Worm (Caenorhabditis elegans) whole organism, late embryonic: ENCODE data around the gene nhr-3.

Experiments used
- C08G9.2 ChIP-seq: sonication (generic microtip); optimal IDR thresholded peaks from 2 replicates; lab custom pipeline; 2016; ENCODE audit warnings: mild to moderate bottlenecking, missing genetic modification characterization, moderate library complexity, missing compliant biosample characterization
- C38D4.7 ChIP-seq: fragments of 200-800 bp; sonication (Bioruptor generic); optimal IDR thresholded peaks from 2 replicates; lab custom pipeline; 2018; ENCODE audit warnings: mild to moderate bottlenecking, missing genetic modification characterization, moderate library complexity, missing compliant biosample characterization
- F13H6.1 ChIP-seq: sonication (generic microtip); optimal IDR thresholded peaks from 2 replicates; lab custom pipeline; 2016; ENCODE audit warnings: missing genetic modification characterization, missing compliant biosample characterization
- K02D7.2 ChIP-seq: sonication (generic microtip); optimal IDR thresholded peaks from 2 replicates; lab custom pipeline; 2017; ENCODE audit warnings: mild to moderate bottlenecking, missing genetic modification characterization, missing compliant biosample characterization
- K09A11.1 ChIP-seq: sonication (generic microtip); optimal IDR thresholded peaks from 2 replicates; lab custom pipeline; 2017; ENCODE audit warnings: antibody characterized with exemption, mild to moderate bottlenecking, missing genetic modification characterization, missing compliant biosample characterization; ENCODE audit not compliant: insufficient read depth
- T23F11.4 ChIP-seq: fragments of 200-800 bp; sonication (Bioruptor generic); optimal IDR thresholded peaks from 2 replicates; lab custom pipeline; 2018; ENCODE audit warnings: mild to moderate bottlenecking, missing genetic modification characterization, missing compliant biosample characterization
- Y22D7AL.16 ChIP-seq: sonication (generic microtip); optimal IDR thresholded peaks from 2 replicates; lab custom pipeline; 2016; ENCODE audit warnings: missing genetic modification characterization, missing compliant biosample characterization
- ahr-1 ChIP-seq: sonication (generic microtip); optimal IDR thresholded peaks from 2 replicates; lab custom pipeline; 2016; ENCODE audit warnings: missing genetic modification characterization, missing compliant biosample characterization
- ama-1 ChIP-seq: fragments of 150-350 bp; optimal IDR thresholded peaks from 2 replicates; lab custom pipeline; 2014
- ceh-19 ChIP-seq: fragments of 200-800 bp; sonication (Bioruptor generic); optimal IDR thresholded peaks from 2 replicates; lab custom pipeline; 2018; ENCODE audit warnings: mild to moderate bottlenecking, missing genetic modification characterization, missing compliant biosample characterization
- ceh-24 ChIP-seq: sonication (generic microtip); optimal IDR thresholded peaks from 2 replicates; lab custom pipeline; 2016; ENCODE audit warnings: mild to moderate bottlenecking, missing genetic modification characterization, missing compliant biosample characterization
- ceh-31 ChIP-seq: sonication (generic microtip); optimal IDR thresholded peaks from 2 replicates; lab custom pipeline; 2016; ENCODE audit warnings: missing genetic modification characterization, missing compliant biosample characterization
- ceh-45 ChIP-seq: fragments of 200-800 bp; sonication (Bioruptor generic); IDR thresholded peaks from 2 replicates; pipeline ENCODE4 v1.3.6; 2022; ENCODE audit warnings: missing genetic modification reagents, missing genetic modification characterization, missing compliant biosample characterization
- ceh-48 ChIP-seq: sonication (generic microtip); optimal IDR thresholded peaks from 2 replicates; lab custom pipeline; 2016; ENCODE audit warnings: missing genetic modification characterization, inconsistent platforms, missing compliant biosample characterization
- dve-1 ChIP-seq: sonication (generic microtip); optimal IDR thresholded peaks from 2 replicates; lab custom pipeline; 2017; ENCODE audit warnings: antibody characterized with exemption, mild to moderate bottlenecking, missing genetic modification characterization, missing compliant biosample characterization
- elt-2 ChIP-seq: sonication (generic microtip); optimal IDR thresholded peaks from 2 replicates; lab custom pipeline; 2016; ENCODE audit warnings: missing genetic modification reagents, missing genetic modification characterization, missing compliant biosample characterization
- ets-4 ChIP-seq: sonication (generic microtip); optimal IDR thresholded peaks from 2 replicates; lab custom pipeline; 2016; ENCODE audit warnings: missing genetic modification characterization, missing compliant biosample characterization
- eyg-1 ChIP-seq: sonication (generic microtip); optimal IDR thresholded peaks from 2 replicates; lab custom pipeline; 2016; ENCODE audit warnings: missing genotype, missing genetic modification characterization, missing compliant biosample characterization
- fkh-6 ChIP-seq: sonication (generic microtip); optimal IDR thresholded peaks from 2 replicates; lab custom pipeline; 2016; ENCODE audit warnings: missing genetic modification characterization, missing compliant biosample characterization
- hlh-13 ChIP-seq: fragments of 200-800 bp; sonication (Bioruptor generic); optimal IDR thresholded peaks from 2 replicates; lab custom pipeline; 2018; ENCODE audit warnings: mild to moderate bottlenecking, missing genetic modification characterization, missing compliant biosample characterization
- hlh-30 ChIP-seq: sonication (generic microtip); optimal IDR thresholded peaks from 2 replicates; lab custom pipeline; 2017; ENCODE audit warnings: antibody characterized with exemption, missing genetic modification characterization, missing compliant biosample characterization; ENCODE audit not compliant: insufficient read depth
- lim-6 ChIP-seq: sonication (generic microtip); optimal IDR thresholded peaks from 2 replicates; lab custom pipeline; 2016; ENCODE audit warnings: missing genetic modification characterization, missing compliant biosample characterization
- lin-11 ChIP-seq: fragments of 200-800 bp; sonication (Bioruptor generic); optimal IDR thresholded peaks from 2 replicates; lab custom pipeline; 2018; ENCODE audit warnings: mild to moderate bottlenecking, missing genetic modification characterization, missing compliant biosample characterization
- nhr-11 ChIP-seq: fragments of 150-350 bp; optimal IDR thresholded peaks from 2 replicates; lab custom pipeline; 2014; ENCODE audit warnings: missing biosample characterization, missing genetic modification characterization
- npax-4 ChIP-seq: sonication (generic microtip); optimal IDR thresholded peaks from 2 replicates; lab custom pipeline; 2016; ENCODE audit warnings: missing genetic modification characterization, missing compliant biosample characterization
- pag-3 ChIP-seq: sonication (generic microtip); optimal IDR thresholded peaks from 2 replicates; lab custom pipeline; 2016; ENCODE audit warnings: missing compliant biosample characterization, missing genetic modification characterization, borderline replicate concordance
- pat-9 ChIP-seq: fragments of 200-800 bp; sonication (Bioruptor generic); optimal IDR thresholded peaks from 2 replicates; lab custom pipeline; 2018; ENCODE audit warnings: mild to moderate bottlenecking, missing genetic modification characterization, moderate library complexity, missing compliant biosample characterization
- pax-1 ChIP-seq: fragments of 150-350 bp; optimal IDR thresholded peaks from 2 replicates; lab custom pipeline; 2014; ENCODE audit warnings: missing biosample characterization, missing genetic modification characterization
- pha-2 ChIP-seq: sonication (generic microtip); optimal IDR thresholded peaks from 2 replicates; lab custom pipeline; 2017; ENCODE audit warnings: mild to moderate bottlenecking, missing genetic modification characterization, missing compliant biosample characterization
- pqm-1 ChIP-seq: sonication (generic microtip); optimal IDR thresholded peaks from 2 replicates; lab custom pipeline; 2016; ENCODE audit warnings: missing genetic modification characterization, missing compliant biosample characterization
- pros-1 ChIP-seq: fragments of 150-350 bp; optimal IDR thresholded peaks from 2 replicates; lab custom pipeline; 2014; ENCODE audit warnings: missing biosample characterization, missing genetic modification reagents, missing genetic modification characterization
- sdc-2 ChIP-seq: sonication (generic microtip); optimal IDR thresholded peaks from 2 replicates; lab custom pipeline; 2016; ENCODE audit warnings: missing genotype, missing genetic modification characterization, missing compliant biosample characterization
- sox-2 ChIP-seq: fragments of 200-800 bp; sonication (Bioruptor generic); IDR thresholded peaks from 2 replicates; pipeline ENCODE4 v1.3.6; 2022; ENCODE audit warnings: missing genetic modification reagents, missing genetic modification characterization, missing compliant biosample characterization
- sox-4 ChIP-seq: sonication (generic microtip); optimal IDR thresholded peaks from 2 replicates; lab custom pipeline; 2017; ENCODE audit warnings: mild to moderate bottlenecking, missing genetic modification characterization, inconsistent platforms, missing compliant biosample characterization
- syd-9 ChIP-seq: sonication (generic microtip); optimal IDR thresholded peaks from 2 replicates; lab custom pipeline; 2016; ENCODE audit warnings: mild to moderate bottlenecking, missing genetic modification characterization, moderate library complexity, missing compliant biosample characterization
- ttx-3 ChIP-seq: sonication (generic microtip); optimal IDR thresholded peaks from 2 replicates; lab custom pipeline; 2016; ENCODE audit warnings: missing genetic modification reagents, missing genetic modification characterization, missing compliant biosample characterization
- unc-42 ChIP-seq: sonication (generic microtip); optimal IDR thresholded peaks from 2 replicates; lab custom pipeline; 2016; ENCODE audit warnings: missing genotype, missing genetic modification characterization, missing compliant biosample characterization
- unc-86 ChIP-seq: sonication (generic microtip); optimal IDR thresholded peaks from 2 replicates; lab custom pipeline; 2016; ENCODE audit warnings: missing genetic modification characterization, missing compliant biosample characterization

Gene nhr-3

DNA sequence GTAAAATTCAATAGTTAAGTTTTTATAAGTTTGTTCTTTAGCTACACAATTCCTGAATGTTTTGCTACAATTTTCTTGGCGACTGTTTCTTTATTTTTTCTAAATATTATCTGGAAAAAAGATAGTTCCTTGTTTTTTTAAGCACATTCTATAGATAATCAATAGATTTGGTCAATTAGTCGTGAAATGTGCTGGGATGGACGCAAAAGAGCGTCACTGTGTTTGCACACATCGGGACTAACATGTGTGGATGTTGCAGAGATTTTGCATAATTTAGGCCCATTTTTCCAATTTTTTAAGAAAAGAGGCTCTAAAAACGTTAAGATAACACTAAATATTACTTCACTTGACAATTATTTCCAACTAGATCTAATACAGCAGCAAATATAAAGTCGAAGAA is 44.8 kb upstream of the nhr-3 start:
- TF ChIP-seq ahr-1 (tag; lab: Kevin White, UChicago) (no peak), ttx-3 (peak; percentile 32), unc-42 (tag; lab: Kevin White, UChicago) (peak; percentile 77), sdc-2 (tag; lab: Kevin White, UChicago) (peak; percentile 24), ceh-48 (tag; lab: Kevin White, UChicago) (peak; percentile 95)

DNA sequence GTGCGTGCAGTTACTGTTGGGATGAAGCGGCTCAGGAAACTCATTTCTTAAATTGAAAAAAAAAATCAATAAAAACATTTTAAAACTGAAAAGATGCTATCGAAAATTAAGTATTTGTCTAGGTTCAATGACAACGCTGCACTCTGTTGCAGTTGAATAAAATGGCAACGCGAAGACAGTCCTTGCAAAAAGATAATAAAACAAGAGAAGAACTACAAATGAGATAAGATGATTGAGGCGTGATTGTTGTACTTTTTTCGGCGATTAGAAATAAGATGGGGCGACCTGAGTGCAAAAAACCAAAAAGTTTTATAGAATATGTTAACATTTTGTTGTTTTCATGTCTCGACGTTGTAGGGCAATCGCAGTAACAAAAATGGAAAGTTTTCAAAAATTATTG is 43.3 kb upstream of the nhr-3 start, which contains the start of gene gcsh-1:
Gene gcsh-1, minus strand, starts transcription at position 46 of the 400 bp plus-strand sequence.
- no peak for TF ChIP-seq unc-86
- no peak for TF ChIP-seq K02D7.2 (tag; lab: Kevin White, UChicago)
- peak; percentile 53 for TF ChIP-seq elt-2

DNA sequence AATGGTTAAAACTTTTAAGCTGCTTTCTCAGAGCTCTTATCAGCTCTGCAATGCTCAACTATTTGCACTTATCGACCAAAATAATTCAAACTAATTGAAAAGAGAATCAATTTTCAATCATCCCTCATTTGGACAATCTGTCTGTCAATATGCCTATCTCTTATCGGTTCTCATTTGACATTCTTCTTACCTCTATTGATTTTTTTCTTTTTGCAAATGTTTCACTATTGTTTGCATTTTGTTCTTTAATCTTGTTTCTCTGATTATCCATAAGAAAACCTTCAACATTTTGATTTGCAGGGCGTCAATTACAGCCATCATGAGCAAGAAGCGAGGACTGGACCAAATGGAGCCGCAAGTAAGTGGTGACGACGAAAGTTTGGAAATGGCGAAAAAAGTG is 41.7 kb upstream of the nhr-3 start, which contains the start of gene D1025.10:
Gene D1025.10, plus strand, starts transcription at position 301 of the 400 bp plus-strand sequence.
- no peak for TF ChIP-seq hlh-30 (tag; lab: Kevin White, UChicago)
- no peak for TF ChIP-seq ceh-19 (GFP tag; lab: Kevin White, UChicago)
- TF ChIP-seq lim-6: no peak
- no peak for TF ChIP-seq npax-4 (tag; lab: Kevin White, UChicago)
- no peak for TF ChIP-seq lin-11 (tag; lab: Kevin White, UChicago)
- no peak for TF ChIP-seq C38D4.7 (GFP tag; lab: Kevin White, UChicago)
- no peak for TF ChIP-seq sox-2 (GFP tag; lab: Robert Waterston, UW)
- no peak for TF ChIP-seq elt-2
- no peak for TF ChIP-seq fkh-6 (tag; lab: Kevin White, UChicago)
- TF ChIP-seq ceh-24 (tag; lab: Kevin White, UChicago): no peak
- TF ChIP-seq sdc-2 (tag; lab: Kevin White, UChicago): no peak
- TF ChIP-seq pqm-1 (tag; lab: Kevin White, UChicago): no peak
- TF ChIP-seq ceh-31: no peak
- no peak for TF ChIP-seq syd-9 (tag; lab: Kevin White, UChicago)
- TF ChIP-seq ceh-45 (GFP tag; lab: Robert Waterston, UW): no peak
- TF ChIP-seq eyg-1 (tag; lab: Kevin White, UChicago): no peak
- TF ChIP-seq pag-3 (tag; lab: Kevin White, UChicago): no peak
- no peak for TF ChIP-seq K02D7.2 (tag; lab: Kevin White, UChicago)

DNA sequence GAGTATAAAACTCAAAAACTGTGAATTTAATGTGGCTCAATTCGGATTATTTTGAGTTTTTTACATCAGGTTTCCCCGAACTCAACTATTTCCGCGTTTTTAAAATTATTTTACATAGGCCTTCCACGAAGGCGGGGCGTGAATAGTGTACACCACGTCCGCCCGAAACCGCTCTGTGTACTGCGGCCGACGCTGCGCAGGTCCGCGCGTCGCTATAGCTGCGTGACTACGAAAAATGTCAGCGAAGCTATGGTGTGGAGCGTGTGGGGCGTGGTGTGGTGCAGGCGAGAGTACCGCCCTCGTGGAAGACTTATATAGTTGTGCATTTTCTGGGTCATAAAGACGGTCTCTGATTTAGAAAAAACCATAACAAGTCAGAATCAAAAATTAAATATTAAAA is 40.5 kb upstream of the nhr-3 start:
- TF ChIP-seq C08G9.2 (tag; lab: Kevin White, UChicago): no peak
- no peak for TF ChIP-seq pat-9
- TF ChIP-seq lim-6: no peak
- no peak for TF ChIP-seq ttx-3
- no peak for TF ChIP-seq T23F11.4 (GFP tag; lab: Kevin White, UChicago)
- TF ChIP-seq ceh-45 (GFP tag; lab: Robert Waterston, UW): no peak
- TF ChIP-seq nhr-11: no peak
- no peak for TF ChIP-seq eyg-1 (tag; lab: Kevin White, UChicago)

DNA sequence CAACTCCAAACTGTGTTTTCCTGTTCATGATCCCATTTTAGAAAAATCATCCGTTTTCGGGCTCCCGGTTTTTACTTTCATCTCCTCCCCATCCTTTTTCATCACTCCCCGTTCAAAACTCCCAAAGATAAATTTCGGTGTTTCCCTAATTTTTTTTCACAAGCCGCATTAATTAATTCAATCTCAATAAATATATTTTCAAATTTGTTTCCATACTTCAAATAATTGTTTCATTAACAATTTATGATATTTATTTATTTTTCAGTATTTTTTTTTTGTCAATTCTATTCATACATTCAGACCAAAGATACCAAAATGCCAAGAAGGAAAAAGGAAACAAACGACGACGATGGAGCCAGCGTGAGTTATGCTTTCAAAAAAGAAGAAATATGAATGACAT is 37.8 kb upstream of the nhr-3 start, which contains the start of gene D1025.1:
Gene D1025.1, plus strand, starts transcription at position 301 of the 400 bp plus-strand sequence.
- no peak for TF ChIP-seq pros-1 (tag; lab: Kevin White, UChicago)
- no peak for TF ChIP-seq dve-1 (tag; lab: Kevin White, UChicago)
- TF ChIP-seq syd-9 (tag; lab: Kevin White, UChicago): no peak
- no peak for TF ChIP-seq fkh-6 (tag; lab: Kevin White, UChicago)
- TF ChIP-seq ama-1 (lab: Kevin White, UChicago): no peak
- TF ChIP-seq ceh-45 (GFP tag; lab: Robert Waterston, UW): no peak
- TF ChIP-seq hlh-13 (GFP tag; lab: Kevin White, UChicago): no peak
- TF ChIP-seq ttx-3: no peak

DNA sequence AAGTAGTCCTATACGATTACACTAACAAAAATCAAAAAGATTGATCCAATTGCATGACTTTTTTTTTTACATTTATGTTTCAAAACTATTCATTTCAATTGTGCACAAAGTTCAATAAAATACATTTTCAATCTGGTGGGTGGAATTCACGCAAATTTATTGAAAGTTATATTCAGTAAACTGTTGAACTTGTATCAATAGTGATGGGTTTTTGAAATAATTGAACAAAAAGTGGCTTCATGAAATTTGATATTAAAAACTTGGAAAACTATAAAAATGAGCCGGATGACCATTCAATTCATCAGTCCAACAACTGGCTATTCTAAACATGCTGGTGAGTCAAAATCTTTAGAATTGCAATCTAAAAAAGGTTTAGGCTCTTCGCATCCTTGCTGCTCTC is 35.0 kb upstream of the nhr-3 start, which contains the start of gene nspc-16:
Gene nspc-16, plus strand, starts transcription at position 301 of the 400 bp plus-strand sequence.
- TF ChIP-seq F13H6.1 (tag; lab: Kevin White, UChicago) (no peak), C08G9.2 (tag; lab: Kevin White, UChicago) (no peak), elt-2 (no peak), ets-4 (tag; lab: Kevin White, UChicago) (no peak), Y22D7AL.16 (no peak), K09A11.1 (no peak), sox-4 (tag; lab: Kevin White, UChicago) (no peak), ttx-3 (no peak), pha-2 (tag; lab: Kevin White, UChicago) (no peak), pax-1 (tag; lab: Kevin White, UChicago) (no peak), nhr-11 (no peak), ama-1 (lab: Kevin White, UChicago) (no peak), sdc-2 (tag; lab: Kevin White, UChicago) (no peak)
